Worm (Caenorhabditis elegans) whole organism, young adult: ENCODE measurements around the gene math-25.

Experiments
- atf-7 ChIP-seq: sonication (generic microtip); optimal IDR thresholded peaks from 2 replicates; lab custom pipeline; 2017; ENCODE audit warnings: mild to moderate bottlenecking, missing genetic modification characterization, missing compliant biosample characterization
- him-1 ChIP-seq: sonication (generic microtip); optimal IDR thresholded peaks from 2 replicates; lab custom pipeline; 2016; ENCODE audit warnings: missing genotype, missing genetic modification reagents, missing genetic modification characterization, missing compliant biosample characterization
- lin-40 ChIP-seq: sonication (generic microtip); optimal IDR thresholded peaks from 2 replicates; lab custom pipeline; 2016; ENCODE audit warnings: missing genetic modification characterization, mild to moderate bottlenecking, missing compliant biosample characterization, missing genotype, missing genetic modification reagents
- nfyb-1 ChIP-seq: fragments of 200-800 bp; sonication (Bioruptor generic); IDR thresholded peaks from 2 replicates; pipeline ENCODE4 v1.3.6; 2022; ENCODE audit warnings: missing genetic modification reagents, missing genetic modification characterization, missing compliant biosample characterization
- nhr-179 ChIP-seq: sonication (generic microtip); optimal IDR thresholded peaks from 2 replicates; lab custom pipeline; 2016; ENCODE audit warnings: mild to moderate bottlenecking, missing genetic modification characterization, missing compliant biosample characterization
- rpc-1 ChIP-seq, 2 experiments: fragments of 150-350 bp in 1 of 2; sonication (generic microtip) in 1 of 2; optimal IDR thresholded peaks; 2 replicates each; lab custom pipeline; 2014 to 2018; ENCODE audit warnings: missing biosample characterization in 1 of 2, missing genetic modification characterization in 1 of 2, missing genetic modification reagents in 1 of 2, missing genotype in 1 of 2
- sdz-38 ChIP-seq: sonication (generic microtip); optimal IDR thresholded peaks from 2 replicates; lab custom pipeline; 2016; ENCODE audit warnings: missing genotype, missing genetic modification characterization, missing compliant biosample characterization
- sptf-2 ChIP-seq: fragments of 200-800 bp; sonication (Bioruptor generic); optimal IDR thresholded peaks from 2 replicates; lab custom pipeline; 2018; ENCODE audit warnings: mild to moderate bottlenecking, missing genetic modification characterization, missing compliant biosample characterization
- unc-62 ChIP-seq: fragments of 150-350 bp; optimal IDR thresholded peaks from 2 replicates; lab custom pipeline; 2014; ENCODE audit warnings: missing biosample characterization, missing genetic modification reagents, missing genetic modification characterization

DNA sequence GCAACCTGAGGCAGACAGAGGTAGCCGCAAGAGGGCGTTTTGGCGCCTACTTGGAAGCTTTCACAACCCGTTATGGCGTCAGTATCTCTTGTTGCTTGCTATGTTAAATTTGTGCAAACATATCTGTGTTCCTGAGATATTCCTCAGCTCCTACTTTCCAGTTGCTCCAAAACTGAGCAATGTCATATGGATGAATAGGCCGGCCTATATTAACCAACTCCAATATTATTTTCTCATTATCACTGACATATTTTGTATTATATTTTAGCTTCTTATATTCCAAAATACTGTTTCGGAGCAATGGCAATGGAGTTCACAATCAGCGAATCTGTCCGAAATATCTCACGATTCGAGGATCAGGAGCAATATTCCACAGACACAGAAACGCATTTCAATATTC is 20.2 kb upstream of the math-25 start, which contains the start of gene math-13:
- TF ChIP-seq nfyb-1 (GFP tag; lab: Robert Waterston, UW) (no peak), nhr-179 (tag; lab: Kevin White, UChicago) (no peak), atf-7 (tag; lab: Kevin White, UChicago) (no peak), sptf-2 (no peak), unc-62 (GFP tag; lab: Kevin White, UChicago) (no peak), sdz-38 (tag; lab: Kevin White, UChicago) (no peak), him-1 (no peak), lin-40 (tag; lab: Kevin White, UChicago) (no peak), rpc-1 (optimal IDR thresholded peaks at IDR 0.05; lab: Kevin White, UChicago) (no peak), rpc-1 (tag; optimal IDR thresholded peaks at IDR 0.05; lab: Kevin White, UChicago) (no peak)
